Fruit fly (Drosophila melanogaster) Kc167 (cell line): ENCODE data around the gene CG12729.

Experiments
- Myc ChIP-seq: fragments of >200 bp; optimal IDR thresholded peaks from 2 replicates; lab custom pipeline; 2017; ENCODE audit warnings: missing external identifiers
- Sin3A ChIP-seq: fragments of >200 bp; optimal IDR thresholded peaks from 2 replicates; lab custom pipeline; 2018; ENCODE audit warnings: missing external identifiers
- h ChIP-seq: fragments of >200 bp; optimal IDR thresholded peaks from 3 replicates; lab custom pipeline; 2018; ENCODE audit warnings: missing external identifiers
- insv ChIP-seq: fragments of >200 bp; optimal IDR thresholded peaks from 3 replicates; lab custom pipeline; 2018; ENCODE audit warnings: missing external identifiers
- psq ChIP-seq: fragments of >200 bp; optimal IDR thresholded peaks from 2 replicates; lab custom pipeline; 2017; ENCODE audit warnings: missing external identifiers
- ttk ChIP-seq: sonication (Bioruptor generic); optimal IDR thresholded peaks from 2 replicates; lab custom pipeline; 2017; ENCODE audit warnings: missing external identifiers

The CG12729 gene

dm6 chrX:5886764-5887555, 41.9 kb downstream of the CG12729 start:
- TF ChIP-seq psq (lab: Kevin White, UChicago): no peak
- TF ChIP-seq insv (lab: Kevin White, UChicago): no peak
- TF ChIP-seq Myc (lab: Kevin White, UChicago): no peak
- TF ChIP-seq ttk: no peak
- TF ChIP-seq Sin3A (lab: Kevin White, UChicago): no peak
- no peak for TF ChIP-seq h

DNA sequence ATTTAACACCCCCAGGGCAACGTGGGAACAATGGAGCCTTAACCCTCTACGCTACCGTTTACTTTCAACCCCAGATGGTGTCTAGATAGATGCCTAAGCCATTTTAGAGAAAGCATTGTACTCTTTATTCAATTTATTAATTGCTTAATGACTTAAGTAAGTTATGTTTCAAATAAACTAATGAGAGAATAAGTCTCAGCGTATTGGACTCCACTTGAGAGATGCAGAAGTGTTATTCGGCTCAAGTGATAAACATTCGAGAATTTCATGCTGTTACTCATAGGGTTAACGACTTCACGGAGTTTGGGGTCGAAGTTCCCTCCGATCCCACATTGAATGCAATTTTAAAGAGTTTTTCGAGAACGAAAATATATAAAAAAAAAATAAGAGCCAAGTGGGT, 43.2 kb downstream of the CG12729 start:
- TF ChIP-seq Myc (lab: Kevin White, UChicago) (no peak), insv (lab: Kevin White, UChicago) (no peak)

DNA sequence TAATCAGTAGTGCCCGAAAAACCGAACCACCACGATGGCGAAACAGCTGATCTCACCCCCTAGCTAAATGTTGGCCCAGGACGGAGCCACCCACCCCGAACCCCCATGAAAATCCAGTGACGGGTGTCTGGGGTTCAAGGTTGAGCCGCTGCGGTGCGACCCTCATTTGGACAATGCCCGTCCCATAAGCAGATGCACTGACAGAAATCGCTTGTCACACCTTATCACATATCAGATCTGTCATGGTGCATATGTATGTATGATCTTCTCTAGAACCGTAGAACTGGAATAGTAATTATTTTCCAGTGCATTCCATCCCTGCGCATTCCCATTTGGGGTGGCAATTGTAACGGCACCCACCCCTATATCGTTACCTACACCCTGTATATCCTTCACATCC, 43.9 kb downstream of the CG12729 start:
- TF ChIP-seq ttk (no peak), Myc (lab: Kevin White, UChicago) (no peak), h (no peak), Sin3A (lab: Kevin White, UChicago) (no peak), insv (lab: Kevin White, UChicago) (no peak)

dm6 chrX:5891666-5892444, 46.8 kb downstream of the CG12729 start:
- TF ChIP-seq ttk: no peak
- no peak for TF ChIP-seq Sin3A (lab: Kevin White, UChicago)
- no peak for TF ChIP-seq psq (lab: Kevin White, UChicago)
- TF ChIP-seq h: no peak
- no peak for TF ChIP-seq Myc (lab: Kevin White, UChicago)
- TF ChIP-seq insv (lab: Kevin White, UChicago): no peak

DNA sequence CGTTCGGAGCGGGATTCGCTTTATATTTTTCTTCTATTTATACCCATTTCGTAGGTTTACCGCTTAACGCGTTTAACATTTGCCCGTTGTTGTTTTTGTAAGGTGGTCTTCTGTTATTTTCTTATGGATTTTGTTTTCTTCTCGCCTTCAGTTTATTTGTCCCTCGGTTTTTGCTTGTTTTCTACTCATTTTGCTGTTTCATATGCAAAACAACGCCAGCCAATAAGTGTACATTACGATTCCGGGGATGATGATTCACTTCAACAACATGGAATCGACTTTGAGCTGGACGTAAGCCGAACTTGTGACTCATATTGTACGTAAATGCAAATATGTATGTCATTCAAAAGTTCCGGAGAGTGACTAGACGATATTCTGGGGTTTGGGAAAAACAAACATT, 47.4 kb downstream of the CG12729 start:
- TF ChIP-seq Sin3A (lab: Kevin White, UChicago): no peak
- TF ChIP-seq Myc (lab: Kevin White, UChicago): no peak
- TF ChIP-seq psq (lab: Kevin White, UChicago): no peak
- TF ChIP-seq insv (lab: Kevin White, UChicago): no peak
- no peak for TF ChIP-seq ttk
- no peak for TF ChIP-seq h

DNA sequence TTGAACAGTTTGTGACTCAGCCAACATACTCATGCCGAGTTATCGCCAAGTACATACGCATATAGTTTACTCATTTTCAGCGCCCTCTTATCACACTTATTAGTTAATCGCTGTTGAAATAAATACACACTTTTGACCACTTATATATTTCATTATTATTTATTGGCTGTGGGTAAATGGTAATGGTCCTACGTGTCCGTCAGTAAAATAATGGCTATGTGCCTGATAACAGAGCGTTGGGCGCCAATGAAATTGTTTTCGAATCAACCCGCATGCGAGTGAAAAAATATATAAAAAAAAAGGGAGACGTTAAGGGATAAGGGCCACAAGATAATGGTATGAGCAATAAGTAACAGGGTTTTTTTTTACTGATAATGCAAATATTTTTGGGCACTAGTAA, 48.1 kb downstream of the CG12729 start:
- TF ChIP-seq psq (lab: Kevin White, UChicago): no peak
- no peak for TF ChIP-seq h
- TF ChIP-seq Myc (lab: Kevin White, UChicago): no peak
- TF ChIP-seq insv (lab: Kevin White, UChicago): no peak
- TF ChIP-seq Sin3A (lab: Kevin White, UChicago): no peak
- TF ChIP-seq ttk: no peak

dm6 chrX:5894529-5895487, 49.7 kb downstream of the CG12729 start:
- no peak for TF ChIP-seq Myc (lab: Kevin White, UChicago)
- no peak for TF ChIP-seq insv (lab: Kevin White, UChicago)
- TF ChIP-seq h: no peak
